Fruit fly (Drosophila melanogaster): ENCODE results near the gene glo.

DNA sequence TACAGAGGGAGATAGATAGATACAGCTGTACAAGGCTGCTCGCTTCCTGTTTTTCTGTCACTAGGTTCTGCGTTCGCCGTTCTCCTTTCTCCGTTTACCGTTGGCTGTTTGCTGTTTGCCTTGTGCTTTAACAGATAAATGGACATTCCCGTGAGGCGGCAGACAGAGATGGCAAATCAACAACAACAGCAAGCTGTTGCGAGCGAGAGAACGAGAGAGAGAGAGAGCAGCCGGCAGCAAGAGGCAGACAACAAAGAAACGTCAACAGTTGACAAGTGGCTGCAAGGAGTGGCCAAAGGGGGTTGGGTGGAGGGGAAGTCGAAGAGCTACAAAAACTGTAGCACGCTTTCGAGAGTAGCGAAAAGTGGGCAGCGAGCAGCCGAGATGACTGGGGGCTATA lies 14.2 kb upstream of the glo start:
- TF ChIP-seq oc (tag; optimal IDR thresholded peaks at IDR 0.05) = no peak
- TF ChIP-seq Ravus (GFP tag; IDR thresholded peaks at IDR 0.05) = no peak
- no peak for TF ChIP-seq CG18764 (GFP tag; optimal IDR thresholded peaks at IDR 0.05)
- TF ChIP-seq HmgZ (tag; optimal IDR thresholded peaks at IDR 0.05) = no peak
- TF ChIP-seq Bteb2 (GFP tag; optimal IDR thresholded peaks at IDR 0.05) = no peak
- TF ChIP-seq stwl (tag; optimal IDR thresholded peaks at IDR 0.05) = no peak
- TF ChIP-seq vfl (GFP tag; optimal IDR thresholded peaks at IDR 0.05) = no peak
- TF ChIP-seq gem (tag; optimal IDR thresholded peaks at IDR 0.05) = no peak
